Worm (Caenorhabditis elegans) whole organism, L4 larva: ENCODE results near the gene aat-2.
A peak's percentile ranks its signal among the peaks of the same experiment; 100 is the strongest.

ENCODE experiments used
- D1046.2 ChIP-seq: fragments of 200-800 bp; sonication (Bioruptor generic); IDR thresholded peaks from 2 replicates; pipeline ENCODE4 v1.3.6; 2022; ENCODE audit warnings: missing genetic modification characterization, missing compliant biosample characterization
- F10B5.3 ChIP-seq: sonication (generic microtip); optimal IDR thresholded peaks from 2 replicates; lab custom pipeline; 2016; ENCODE audit warnings: mild to moderate bottlenecking, missing genetic modification characterization, missing compliant biosample characterization
- F37D6.2 ChIP-seq: sonication (generic microtip); optimal IDR thresholded peaks from 2 replicates; lab custom pipeline; 2016; ENCODE audit warnings: mild to moderate bottlenecking, missing genetic modification characterization, missing compliant biosample characterization
- Y105C5A.15 ChIP-seq: fragments of 200-800 bp; sonication (Bioruptor generic); IDR thresholded peaks from 2 replicates; pipeline ENCODE4 v1.3.6; 2022; ENCODE audit warnings: missing genetic modification characterization, missing compliant biosample characterization
- Y48G9A.11 ChIP-seq: fragments of 200-800 bp; sonication (Bioruptor generic); IDR thresholded peaks from 2 replicates; pipeline ENCODE4 v1.3.6; 2022; ENCODE audit warnings: missing genetic modification reagents, missing genetic modification characterization, missing compliant biosample characterization
- Y5F2A.4 ChIP-seq: fragments of 200-800 bp; sonication (Bioruptor generic); optimal IDR thresholded peaks from 2 replicates; lab custom pipeline; 2018; ENCODE audit warnings: mild to moderate bottlenecking, missing genetic modification characterization, missing compliant biosample characterization
- aha-1 ChIP-seq: fragments of 150-350 bp; peaks from one replicate; lab custom pipeline; 2014; ENCODE audit warnings: missing biosample characterization, missing genetic modification characterization
- aly-2 ChIP-seq: sonication (generic microtip); optimal IDR thresholded peaks from 2 replicates; lab custom pipeline; 2018; ENCODE audit warnings: missing biosample characterization, missing genetic modification characterization
- arid-1 ChIP-seq: fragments of 200-800 bp; sonication (Bioruptor generic); conservative IDR thresholded peaks from 2 replicates; pipeline ENCODE4 v1.3.6; 2022; ENCODE audit warnings: missing genetic modification reagents, missing genetic modification characterization, missing compliant biosample characterization
- attf-4 ChIP-seq: sonication (generic microtip); optimal IDR thresholded peaks from 3 replicates; lab custom pipeline; 2017; ENCODE audit warnings: missing biosample characterization, missing genetic modification characterization
- ceh-20 ChIP-seq: fragments of 200-800 bp; sonication (Bioruptor generic); IDR thresholded peaks from 2 replicates; pipeline ENCODE4 v1.3.6; 2022; ENCODE audit warnings: missing genetic modification reagents, missing genetic modification characterization, missing compliant biosample characterization
- ceh-28 ChIP-seq: fragments of 150-350 bp; optimal IDR thresholded peaks from 2 replicates; lab custom pipeline; 2014; ENCODE audit warnings: missing biosample characterization, missing genetic modification reagents, missing genetic modification characterization
- ceh-32 ChIP-seq: sonication (generic microtip); optimal IDR thresholded peaks from 2 replicates; lab custom pipeline; 2016; ENCODE audit warnings: mild to moderate bottlenecking, missing genetic modification characterization, missing compliant biosample characterization; ENCODE audit not compliant: poor library complexity
- ceh-82 ChIP-seq: sonication (generic microtip); optimal IDR thresholded peaks from 2 replicates; lab custom pipeline; 2017; ENCODE audit warnings: missing biosample characterization, missing genetic modification characterization
- ces-1 ChIP-seq: fragments of 150-350 bp; sonication (generic microtip); optimal IDR thresholded peaks from 4 replicates; lab custom pipeline; 2014; ENCODE audit warnings: missing biosample characterization, missing genetic modification reagents, missing genetic modification characterization
- ctbp-1 ChIP-seq: fragments of 200-800 bp; sonication (Bioruptor generic); IDR thresholded peaks from 2 replicates; pipeline ENCODE4 v1.3.6; 2022; ENCODE audit warnings: missing genetic modification reagents, missing genetic modification characterization, missing compliant biosample characterization
- daf-16 ChIP-seq, 3 experiments: sonication (generic microtip); optimal IDR thresholded peaks; 2 replicates each; lab custom pipeline; 2016 to 2017; ENCODE audit warnings: missing genetic modification characterization in 3 of 3, missing genetic modification reagents in 3 of 3, mild to moderate bottlenecking in 2 of 3, missing compliant biosample characterization in 2 of 3, missing biosample characterization in 1 of 3, moderate library complexity in 1 of 3
- daf-8 ChIP-seq: fragments of 200-800 bp; sonication (Bioruptor generic); IDR thresholded peaks from 2 replicates; pipeline ENCODE4 v1.3.6; 2022; ENCODE audit warnings: missing genetic modification characterization, missing compliant biosample characterization
- dmd-9 ChIP-seq: fragments of 200-800 bp; sonication (Bioruptor generic); IDR thresholded peaks from 2 replicates; pipeline ENCODE4 v1.3.6; 2022; ENCODE audit warnings: missing genetic modification reagents, missing genetic modification characterization, missing compliant biosample characterization
- dpl-1 ChIP-seq: fragments of 150-350 bp; optimal IDR thresholded peaks from 2 replicates; lab custom pipeline; 2014; ENCODE audit warnings: missing biosample characterization, missing genetic modification reagents, missing genetic modification characterization
- duxl-1 ChIP-seq: sonication (generic microtip); optimal IDR thresholded peaks from 2 replicates; lab custom pipeline; 2016; ENCODE audit warnings: mild to moderate bottlenecking, missing genetic modification characterization, moderate library complexity, missing compliant biosample characterization; ENCODE audit not compliant: poor library complexity
- egl-27 ChIP-seq: sonication (generic microtip); optimal IDR thresholded peaks from 3 replicates; lab custom pipeline; 2017; ENCODE audit warnings: missing biosample characterization, missing genetic modification reagents, missing genetic modification characterization
- fos-1 ChIP-seq: fragments of 150-350 bp; optimal IDR thresholded peaks from 2 replicates; lab custom pipeline; 2014; ENCODE audit warnings: missing biosample characterization, missing genetic modification characterization
- hif-1 ChIP-seq, 2 experiments: sonication (generic microtip); optimal IDR thresholded peaks; 2 replicates each; lab custom pipeline; 2016 to 2017; ENCODE audit warnings: missing compliant biosample characterization in 2 of 2, missing genetic modification characterization in 2 of 2, missing genetic modification reagents in 2 of 2, missing genotype in 2 of 2, mild to moderate bottlenecking in 1 of 2
- hlh-11 ChIP-seq: fragments of 200-800 bp; sonication (Bioruptor generic); optimal IDR thresholded peaks from 2 replicates; lab custom pipeline; 2018; ENCODE audit warnings: mild to moderate bottlenecking, missing genetic modification characterization, missing compliant biosample characterization
- hmg-1.1 ChIP-seq: fragments of 200-800 bp; sonication (Bioruptor generic); IDR thresholded peaks from 2 replicates; pipeline ENCODE4 v1.3.6; 2022; ENCODE audit warnings: missing genetic modification reagents, missing genetic modification characterization, missing compliant biosample characterization
- lin-13 ChIP-seq: fragments of 150-350 bp; optimal IDR thresholded peaks from 2 replicates; lab custom pipeline; 2014; ENCODE audit warnings: missing biosample characterization, missing genetic modification reagents, missing genetic modification characterization
- lin-15B ChIP-seq: fragments of 150-350 bp; sonication (generic microtip); optimal IDR thresholded peaks from 3 replicates; lab custom pipeline; 2014; ENCODE audit warnings: missing biosample characterization, missing genetic modification characterization
- lir-3 ChIP-seq: sonication (generic microtip); optimal IDR thresholded peaks from 2 replicates; lab custom pipeline; 2016; ENCODE audit warnings: mild to moderate bottlenecking, missing genetic modification characterization, missing compliant biosample characterization
- madf-5 ChIP-seq, 2 experiments: fragments of 200-800 bp; sonication (Bioruptor generic); IDR thresholded peaks; 2 replicates each; pipeline ENCODE4 v1.3.6; 2022; ENCODE audit warnings: missing compliant biosample characterization in 2 of 2, missing genetic modification characterization in 2 of 2
- mdl-1 ChIP-seq, 2 experiments: fragments of 150-350 bp in 1 of 2; sonication (generic microtip) in 1 of 2; optimal IDR thresholded peaks; 2 replicates each; lab custom pipeline; 2014 to 2017; ENCODE audit warnings: missing biosample characterization in 2 of 2, missing genetic modification characterization in 2 of 2
- mep-1 ChIP-seq: fragments of 150-350 bp; sonication (generic microtip); optimal IDR thresholded peaks from 3 replicates; lab custom pipeline; 2014; ENCODE audit warnings: missing biosample characterization, missing genetic modification characterization
- mes-2 ChIP-seq: sonication (generic microtip); optimal IDR thresholded peaks from 2 replicates; lab custom pipeline; 2016; ENCODE audit warnings: missing genotype, mild to moderate bottlenecking, missing genetic modification characterization, missing compliant biosample characterization; ENCODE audit not compliant: poor library complexity, severe bottlenecking
- mxl-2 ChIP-seq: fragments of 200-800 bp; sonication (Bioruptor generic); conservative IDR thresholded peaks from 2 replicates; pipeline ENCODE4 v1.3.6; 2022; ENCODE audit warnings: missing genetic modification reagents, missing genetic modification characterization, missing compliant biosample characterization
- mxl-3 ChIP-seq: fragments of 200-800 bp; sonication (Bioruptor generic); optimal IDR thresholded peaks from 2 replicates; lab custom pipeline; 2018; ENCODE audit warnings: mild to moderate bottlenecking, missing genetic modification characterization, missing compliant biosample characterization
- nhr-10 ChIP-seq: fragments of 150-350 bp; optimal IDR thresholded peaks from 2 replicates; lab custom pipeline; 2014; ENCODE audit warnings: missing biosample characterization, missing genetic modification characterization
- nhr-11 ChIP-seq: fragments of 150-350 bp; optimal IDR thresholded peaks from 2 replicates; lab custom pipeline; 2014; ENCODE audit warnings: missing biosample characterization, missing genetic modification characterization
- nhr-41 ChIP-seq: fragments of 200-800 bp; sonication (Bioruptor generic); IDR thresholded peaks from 2 replicates; pipeline ENCODE4 v1.3.6; 2022; ENCODE audit warnings: missing genetic modification reagents, missing genetic modification characterization, missing compliant biosample characterization
- nhr-77 ChIP-seq: fragments of 150-350 bp; optimal IDR thresholded peaks from 2 replicates; lab custom pipeline; 2014; ENCODE audit warnings: missing biosample characterization, missing genetic modification characterization
- pha-4 ChIP-seq, 2 experiments: fragments of 150-350 bp in 1 of 2; fragments of 200-800 bp in 1 of 2; sonication (Bioruptor generic) in 1 of 2; IDR thresholded peaks in 1 of 2; optimal IDR thresholded peaks in 1 of 2; 2 replicates each; pipeline versions ENCODE4 v1.3.6 to Lab custom; 2014 to 2022; ENCODE audit warnings: missing genetic modification characterization in 2 of 2, missing genetic modification reagents in 2 of 2, missing biosample characterization in 1 of 2, missing compliant biosample characterization in 1 of 2
- php-3 ChIP-seq: fragments of 200-800 bp; sonication (Bioruptor generic); IDR thresholded peaks from 2 replicates; pipeline ENCODE4 v1.3.6; 2022; ENCODE audit warnings: missing genetic modification reagents, missing genetic modification characterization, missing compliant biosample characterization
- set-16 ChIP-seq: fragments of 200-800 bp; sonication (Bioruptor generic); IDR thresholded peaks from 2 replicates; pipeline ENCODE4 v1.3.6; 2022; ENCODE audit warnings: missing genetic modification reagents, missing genetic modification characterization, missing compliant biosample characterization
- skn-1 ChIP-seq: fragments of 150-350 bp; optimal IDR thresholded peaks from 2 replicates; lab custom pipeline; 2014; ENCODE audit warnings: missing biosample characterization, missing genetic modification characterization
- snpc-1.2 ChIP-seq: fragments of 200-800 bp; sonication (Bioruptor generic); IDR thresholded peaks from 2 replicates; pipeline ENCODE4 v1.3.6; 2022; ENCODE audit warnings: missing genetic modification reagents, missing genetic modification characterization, missing compliant biosample characterization
- unc-62 ChIP-seq, 3 experiments: fragments of 150-350 bp in 1 of 3; sonication (generic microtip); optimal IDR thresholded peaks in 2 of 3; peaks in 1 of 3; 1 replicate in 1 of 3; 2 replicates in 2 of 3; lab custom pipeline; 2014 to 2017; ENCODE audit warnings: missing biosample characterization in 3 of 3, missing genetic modification characterization in 3 of 3, missing genetic modification reagents in 3 of 3, missing genotype in 1 of 3
- zag-1 ChIP-seq: fragments of 150-350 bp; optimal IDR thresholded peaks from 2 replicates; lab custom pipeline; 2014; ENCODE audit warnings: missing biosample characterization, missing genetic modification characterization
- zfp-2 ChIP-seq: sonication (generic microtip); optimal IDR thresholded peaks from 2 replicates; lab custom pipeline; 2016; ENCODE audit warnings: mild to moderate bottlenecking, missing genetic modification characterization, missing compliant biosample characterization
- zfp-3 ChIP-seq: fragments of 200-800 bp; sonication (Bioruptor generic); conservative IDR thresholded peaks from 2 replicates; pipeline ENCODE4 v1.3.6; 2022; ENCODE audit warnings: missing genetic modification reagents, missing genetic modification characterization, missing compliant biosample characterization
- zip-2 ChIP-seq: fragments of 150-350 bp; optimal IDR thresholded peaks from 2 replicates; lab custom pipeline; 2014; ENCODE audit warnings: missing biosample characterization, missing genetic modification characterization
- ztf-11 ChIP-seq: fragments of 150-350 bp; optimal IDR thresholded peaks from 2 replicates; lab custom pipeline; 2014; ENCODE audit warnings: missing biosample characterization, missing genetic modification characterization

Gene aat-2

DNA sequence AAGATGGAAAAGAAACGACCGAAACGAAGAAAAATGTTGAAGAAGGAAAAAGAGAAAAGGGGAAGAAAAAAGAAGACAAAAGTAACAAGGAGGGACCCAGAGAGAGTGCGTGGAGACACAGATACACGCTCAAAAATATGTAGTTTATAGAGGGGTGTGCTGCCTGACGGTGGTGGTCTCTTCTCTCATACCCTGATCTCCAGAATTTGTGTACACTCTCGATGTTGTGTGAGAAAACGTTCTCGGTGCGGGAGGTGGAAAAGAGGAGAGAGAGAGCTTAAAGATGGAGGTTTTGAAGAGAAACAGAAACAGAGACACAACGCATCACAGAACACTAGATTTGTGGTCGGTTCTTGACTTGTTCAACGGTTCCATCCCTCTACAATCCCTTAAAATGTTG is 27.4 kb upstream of the aat-2 start:
- TF ChIP-seq pha-4 (GFP tag; IDR thresholded peaks at IDR 0.05; lab: Robert Waterston, UW) (no peak), pha-4 (tag; optimal IDR thresholded peaks at IDR 0.05; lab: Kevin White, UChicago) (no peak), arid-1 (GFP tag; lab: Robert Waterston, UW) (no peak; the same call in 1 of the 2 replicates), ceh-20 (0 out of 2 replicates have a peak, but pooled peaks have one; percentile 43), egl-27 (tag; lab: Kevin White, UChicago) (no peak), dmd-9 (no peak), lin-15B (tag; lab: Kevin White, UChicago) (no peak), ceh-32 (tag; lab: Kevin White, UChicago) (no peak), D1046.2 (GFP tag; lab: Robert Waterston, UW) (no peak), zfp-2 (tag; lab: Kevin White, UChicago) (no peak), lin-13 (GFP tag; lab: Kevin White, UChicago) (no peak), ceh-82 (tag; lab: Kevin White, UChicago) (no peak), nhr-10 (tag; lab: Kevin White, UChicago) (no peak), aha-1 (peak; percentile 91), php-3 (GFP tag; lab: Robert Waterston, UW) (no peak), hlh-11 (tag; lab: Kevin White, UChicago) (peak; percentile 87), F10B5.3 (tag; lab: Kevin White, UChicago) (no peak), mxl-3 (GFP tag; lab: Kevin White, UChicago) (peak; percentile 66), attf-4 (no peak), zag-1 (tag; lab: Kevin White, UChicago) (no peak), duxl-1 (no peak), set-16 (GFP tag; lab: Robert Waterston, UW) (no peak), Y5F2A.4 (GFP tag; lab: Kevin White, UChicago) (no peak), mep-1 (peak; percentile 74), mxl-2 (no peak), nhr-41 (GFP tag; lab: Robert Waterston, UW) (no peak), mes-2 (tag; lab: Kevin White, UChicago) (peak; percentile 46), mdl-1 (tag; optimal IDR thresholded peaks at IDR 0.05; lab: Kevin White, UChicago) (peak; percentile 79 to 83), hif-1 (tag; optimal IDR thresholded peaks at IDR 0.05; lab: Kevin White, UChicago) (peak in 1 of 2 experiments; percentile 57), aly-2 (tag; lab: Kevin White, UChicago) (no peak), dpl-1 (GFP tag; lab: Kevin White, UChicago) (peak; percentile 16), F37D6.2 (tag; lab: Kevin White, UChicago) (no peak), ctbp-1 (GFP tag; lab: Robert Waterston, UW) (peak; percentile 81), zip-2 (tag; lab: Kevin White, UChicago) (no peak), ces-1 (GFP tag; lab: Kevin White, UChicago) (peak; percentile 39), daf-16 (GFP tag; optimal IDR thresholded peaks at IDR 0.05; lab: Kevin White, UChicago) (peak in 1 of 2 experiments; percentile 46), daf-16 (tag; optimal IDR thresholded peaks at IDR 0.05; lab: Kevin White, UChicago) (no peak), hmg-1.1 (GFP tag; lab: Robert Waterston, UW) (peak; percentile 79), ceh-28 (tag; lab: Kevin White, UChicago) (no peak), nhr-77 (tag; lab: Kevin White, UChicago) (peak; percentile 30), ztf-11 (tag; lab: Kevin White, UChicago) (no peak), nhr-11 (tag; lab: Kevin White, UChicago) (peak; percentile 59), madf-5 (GFP tag; IDR thresholded peaks at IDR 0.05; lab: Robert Waterston, UW) (no peak), Y48G9A.11 (GFP tag; lab: Robert Waterston, UW) (no peak), zfp-3 (GFP tag; lab: Robert Waterston, UW) (no peak), skn-1 (tag; lab: Kevin White, UChicago) (no peak), lir-3 (tag; lab: Kevin White, UChicago) (no peak), snpc-1.2 (GFP tag; lab: Robert Waterston, UW) (no peak), daf-8 (GFP tag; lab: Robert Waterston, UW) (no peak), fos-1 (tag; lab: Kevin White, UChicago) (no peak), unc-62 (GFP tag; optimal IDR thresholded peaks at IDR 0.05 in 1 of 2; lab: Kevin White, UChicago) (peak in 1 of 2 experiments; percentile 88), unc-62 (tag; optimal IDR thresholded peaks at IDR 0.05; lab: Kevin White, UChicago) (no peak), Y105C5A.15 (GFP tag; lab: Robert Waterston, UW) (no peak)
